Worm (Caenorhabditis elegans) whole organism, L4 larva: Measurements from ENCODE around the gene rmd-1.

ENCODE experiments used
- D1046.2 ChIP-seq: fragments of 200-800 bp; sonication (Bioruptor generic); IDR thresholded peaks from 2 replicates; pipeline ENCODE4 v1.3.6; 2022; ENCODE audit warnings: missing genetic modification characterization, missing compliant biosample characterization
- F26F4.8 ChIP-seq: fragments of 200-800 bp; sonication (Bioruptor generic); conservative IDR thresholded peaks from 2 replicates; pipeline ENCODE4 v1.3.6; 2022; ENCODE audit warnings: missing genetic modification characterization, missing compliant biosample characterization
- Y105C5A.15 ChIP-seq: fragments of 200-800 bp; sonication (Bioruptor generic); IDR thresholded peaks from 2 replicates; pipeline ENCODE4 v1.3.6; 2022; ENCODE audit warnings: missing genetic modification characterization, missing compliant biosample characterization
- Y75B8A.6 ChIP-seq: fragments of 200-800 bp; sonication (Bioruptor generic); IDR thresholded peaks from 2 replicates; pipeline ENCODE4 v1.3.6; 2022; ENCODE audit warnings: missing genetic modification reagents, missing genetic modification characterization, missing compliant biosample characterization
- aly-2 ChIP-seq: sonication (generic microtip); optimal IDR thresholded peaks from 2 replicates; lab custom pipeline; 2018; ENCODE audit warnings: missing biosample characterization, missing genetic modification characterization
- arid-1 ChIP-seq: fragments of 200-800 bp; sonication (Bioruptor generic); conservative IDR thresholded peaks from 2 replicates; pipeline ENCODE4 v1.3.6; 2022; ENCODE audit warnings: missing genetic modification reagents, missing genetic modification characterization, missing compliant biosample characterization
- ceh-32 ChIP-seq: sonication (generic microtip); optimal IDR thresholded peaks from 2 replicates; lab custom pipeline; 2016; ENCODE audit warnings: mild to moderate bottlenecking, missing genetic modification characterization, missing compliant biosample characterization; ENCODE audit not compliant: poor library complexity
- ceh-44 ChIP-seq: fragments of 200-800 bp; sonication (Bioruptor generic); IDR thresholded peaks from 2 replicates; pipeline ENCODE4 v1.3.6; 2022; ENCODE audit warnings: missing genetic modification reagents, missing genetic modification characterization, missing compliant biosample characterization
- cey-2 ChIP-seq: sonication (generic microtip); optimal IDR thresholded peaks from 3 replicates; lab custom pipeline; 2017; ENCODE audit warnings: missing genetic modification characterization, mild to moderate bottlenecking, missing compliant biosample characterization, antibody characterized with exemption, borderline replicate concordance; ENCODE audit not compliant: insufficient read depth
- daf-16 ChIP-seq, 3 experiments: sonication (generic microtip); optimal IDR thresholded peaks; 2 replicates each; lab custom pipeline; 2016 to 2017; ENCODE audit warnings: missing genetic modification characterization in 3 of 3, missing genetic modification reagents in 3 of 3, mild to moderate bottlenecking in 2 of 3, missing compliant biosample characterization in 2 of 3, missing biosample characterization in 1 of 3, moderate library complexity in 1 of 3
- dmd-6 ChIP-seq: fragments of 200-800 bp; sonication (Bioruptor generic); IDR thresholded peaks from 2 replicates; pipeline ENCODE4 v1.3.6; 2022; ENCODE audit warnings: missing genetic modification reagents, missing genetic modification characterization, missing compliant biosample characterization
- dpl-1 ChIP-seq: fragments of 150-350 bp; optimal IDR thresholded peaks from 2 replicates; lab custom pipeline; 2014; ENCODE audit warnings: missing biosample characterization, missing genetic modification reagents, missing genetic modification characterization
- duxl-1 ChIP-seq: sonication (generic microtip); optimal IDR thresholded peaks from 2 replicates; lab custom pipeline; 2016; ENCODE audit warnings: mild to moderate bottlenecking, missing genetic modification characterization, moderate library complexity, missing compliant biosample characterization; ENCODE audit not compliant: poor library complexity
- hif-1 ChIP-seq, 2 experiments: sonication (generic microtip); optimal IDR thresholded peaks; 2 replicates each; lab custom pipeline; 2016 to 2017; ENCODE audit warnings: missing compliant biosample characterization in 2 of 2, missing genetic modification characterization in 2 of 2, missing genetic modification reagents in 2 of 2, missing genotype in 2 of 2, mild to moderate bottlenecking in 1 of 2
- jun-1 ChIP-seq: fragments of 150-350 bp; optimal IDR thresholded peaks from 2 replicates; lab custom pipeline; 2014; ENCODE audit warnings: missing biosample characterization, missing genetic modification reagents, missing genetic modification characterization
- lin-29 ChIP-seq: fragments of 200-800 bp; sonication (Bioruptor generic); IDR thresholded peaks from 2 replicates; pipeline ENCODE4 v1.3.6; 2022; ENCODE audit warnings: missing genetic modification reagents, missing genetic modification characterization, missing compliant biosample characterization
- lin-38 ChIP-seq: fragments of 200-800 bp; sonication (Bioruptor generic); IDR thresholded peaks from 2 replicates; pipeline ENCODE4 v1.3.6; 2022; ENCODE audit warnings: missing genetic modification reagents, missing genetic modification characterization, missing compliant biosample characterization
- lir-3 ChIP-seq: sonication (generic microtip); optimal IDR thresholded peaks from 2 replicates; lab custom pipeline; 2016; ENCODE audit warnings: mild to moderate bottlenecking, missing genetic modification characterization, missing compliant biosample characterization
- mdl-1 ChIP-seq, 2 experiments: fragments of 150-350 bp in 1 of 2; sonication (generic microtip) in 1 of 2; optimal IDR thresholded peaks; 2 replicates each; lab custom pipeline; 2014 to 2017; ENCODE audit warnings: missing biosample characterization in 2 of 2, missing genetic modification characterization in 2 of 2
- mep-1 ChIP-seq: fragments of 150-350 bp; sonication (generic microtip); optimal IDR thresholded peaks from 3 replicates; lab custom pipeline; 2014; ENCODE audit warnings: missing biosample characterization, missing genetic modification characterization
- nhr-10 ChIP-seq: fragments of 150-350 bp; optimal IDR thresholded peaks from 2 replicates; lab custom pipeline; 2014; ENCODE audit warnings: missing biosample characterization, missing genetic modification characterization
- nhr-11 ChIP-seq: fragments of 150-350 bp; optimal IDR thresholded peaks from 2 replicates; lab custom pipeline; 2014; ENCODE audit warnings: missing biosample characterization, missing genetic modification characterization
- nhr-28 ChIP-seq: fragments of 150-350 bp; optimal IDR thresholded peaks from 2 replicates; lab custom pipeline; 2014; ENCODE audit warnings: missing biosample characterization, missing genetic modification characterization
- nhr-41 ChIP-seq: fragments of 200-800 bp; sonication (Bioruptor generic); IDR thresholded peaks from 2 replicates; pipeline ENCODE4 v1.3.6; 2022; ENCODE audit warnings: missing genetic modification reagents, missing genetic modification characterization, missing compliant biosample characterization
- nhr-48 ChIP-seq: sonication (generic microtip); optimal IDR thresholded peaks from 2 replicates; lab custom pipeline; 2016; ENCODE audit warnings: mild to moderate bottlenecking, missing genetic modification characterization, missing compliant biosample characterization
- nhr-76 ChIP-seq: fragments of 150-350 bp; optimal IDR thresholded peaks from 2 replicates; lab custom pipeline; 2014; ENCODE audit warnings: missing biosample characterization, missing genetic modification characterization
- pha-4 ChIP-seq, 2 experiments: fragments of 150-350 bp in 1 of 2; fragments of 200-800 bp in 1 of 2; sonication (Bioruptor generic) in 1 of 2; IDR thresholded peaks in 1 of 2; optimal IDR thresholded peaks in 1 of 2; 2 replicates each; pipeline versions ENCODE4 v1.3.6 to Lab custom; 2014 to 2022; ENCODE audit warnings: missing genetic modification characterization in 2 of 2, missing genetic modification reagents in 2 of 2, missing biosample characterization in 1 of 2, missing compliant biosample characterization in 1 of 2
- php-3 ChIP-seq: fragments of 200-800 bp; sonication (Bioruptor generic); IDR thresholded peaks from 2 replicates; pipeline ENCODE4 v1.3.6; 2022; ENCODE audit warnings: missing genetic modification reagents, missing genetic modification characterization, missing compliant biosample characterization
- rbr-2 ChIP-seq: sonication (generic microtip); optimal IDR thresholded peaks from 2 replicates; lab custom pipeline; 2016; ENCODE audit warnings: missing genotype, missing genetic modification characterization, missing compliant biosample characterization
- saeg-2 ChIP-seq: fragments of 200-800 bp; sonication (Bioruptor generic); IDR thresholded peaks from 2 replicates; pipeline ENCODE4 v1.3.6; 2022; ENCODE audit warnings: missing genetic modification reagents, missing genetic modification characterization, missing compliant biosample characterization
- spr-1 ChIP-seq: sonication (generic microtip); optimal IDR thresholded peaks from 2 replicates; lab custom pipeline; 2016; ENCODE audit warnings: mild to moderate bottlenecking, missing genetic modification characterization, missing compliant biosample characterization
- spr-3 ChIP-seq: fragments of 200-800 bp; sonication (Bioruptor generic); optimal IDR thresholded peaks from 2 replicates; lab custom pipeline; 2018; ENCODE audit warnings: mild to moderate bottlenecking, missing genetic modification characterization, missing compliant biosample characterization
- unc-130 ChIP-seq: sonication (generic microtip); optimal IDR thresholded peaks from 2 replicates; lab custom pipeline; 2016; ENCODE audit warnings: missing genetic modification reagents, missing genetic modification characterization, missing compliant biosample characterization
- unc-39 ChIP-seq: sonication (generic microtip); optimal IDR thresholded peaks from 2 replicates; lab custom pipeline; 2017; ENCODE audit warnings: missing biosample characterization, missing genetic modification characterization
- unc-62 ChIP-seq, 3 experiments: fragments of 150-350 bp in 1 of 3; sonication (generic microtip); optimal IDR thresholded peaks in 2 of 3; peaks in 1 of 3; 1 replicate in 1 of 3; 2 replicates in 2 of 3; lab custom pipeline; 2014 to 2017; ENCODE audit warnings: missing biosample characterization in 3 of 3, missing genetic modification characterization in 3 of 3, missing genetic modification reagents in 3 of 3, missing genotype in 1 of 3
- vab-7 ChIP-seq: fragments of 200-800 bp; sonication (Bioruptor generic); IDR thresholded peaks from 2 replicates; pipeline ENCODE4 v1.3.6; 2022; ENCODE audit warnings: missing genetic modification reagents, missing genetic modification characterization, missing compliant biosample characterization
- zag-1 ChIP-seq: fragments of 150-350 bp; optimal IDR thresholded peaks from 2 replicates; lab custom pipeline; 2014; ENCODE audit warnings: missing biosample characterization, missing genetic modification characterization
- zip-11 ChIP-seq: fragments of 200-800 bp; sonication (Bioruptor generic); IDR thresholded peaks from 2 replicates; pipeline ENCODE4 v1.3.6; 2022; ENCODE audit warnings: missing genetic modification characterization, missing compliant biosample characterization
- zip-2 ChIP-seq: fragments of 150-350 bp; optimal IDR thresholded peaks from 2 replicates; lab custom pipeline; 2014; ENCODE audit warnings: missing biosample characterization, missing genetic modification characterization

rmd-1 gene

ce11 chrIII:9789083-9789482 lies 30.2 kb downstream of the rmd-1 start:
- TF ChIP-seq nhr-48 (tag; lab: Kevin White, UChicago): no peak
- no peak for TF ChIP-seq ceh-32 (tag; lab: Kevin White, UChicago)
- no peak for TF ChIP-seq spr-3 (GFP tag; lab: Kevin White, UChicago)
- no peak for TF ChIP-seq mep-1 (tag; lab: Kevin White, UChicago)
- TF ChIP-seq unc-39 (tag; lab: Kevin White, UChicago): no peak
- TF ChIP-seq lir-3 (tag; lab: Kevin White, UChicago): no peak
- no peak for TF ChIP-seq daf-16 (GFP tag; optimal IDR thresholded peaks at IDR 0.05; lab: Kevin White, UChicago)
- TF ChIP-seq daf-16 (tag; optimal IDR thresholded peaks at IDR 0.05; lab: Kevin White, UChicago): no peak
- no peak for TF ChIP-seq php-3 (GFP tag; lab: Robert Waterston, UW)
- TF ChIP-seq rbr-2 (tag; lab: Kevin White, UChicago): no peak
- no peak for TF ChIP-seq cey-2 (tag; lab: Kevin White, UChicago)
- TF ChIP-seq unc-62 (GFP tag; optimal IDR thresholded peaks at IDR 0.05 in 1 of 2; lab: Kevin White, UChicago): no peak
- no peak for TF ChIP-seq unc-62 (tag; optimal IDR thresholded peaks at IDR 0.05; lab: Kevin White, UChicago)
- no peak for TF ChIP-seq zip-11 (GFP tag; lab: Robert Waterston, UW)
- no peak for TF ChIP-seq lin-38 (GFP tag; lab: Robert Waterston, UW)
- TF ChIP-seq zag-1 (tag; lab: Kevin White, UChicago): no peak
- TF ChIP-seq, all 104 proteins: peak for 0

- TF ChIP-seq duxl-1 (tag; lab: Kevin White, UChicago) (no peak), D1046.2 (GFP tag; lab: Robert Waterston, UW) (no peak), unc-62 (GFP tag; optimal IDR thresholded peaks at IDR 0.05 in 1 of 2; lab: Kevin White, UChicago) (no peak), unc-62 (tag; optimal IDR thresholded peaks at IDR 0.05; lab: Kevin White, UChicago) (no peak), ceh-44 (GFP tag; lab: Robert Waterston, UW) (no peak), hif-1 (tag; optimal IDR thresholded peaks at IDR 0.05; lab: Kevin White, UChicago) (no peak), unc-39 (tag; lab: Kevin White, UChicago) (no peak), zip-11 (GFP tag; lab: Robert Waterston, UW) (no peak), saeg-2 (GFP tag; lab: Robert Waterston, UW) (no peak), nhr-76 (no peak), pha-4 (GFP tag; IDR thresholded peaks at IDR 0.05; lab: Robert Waterston, UW) (no peak), pha-4 (tag; optimal IDR thresholded peaks at IDR 0.05; lab: Kevin White, UChicago) (no peak), unc-130 (GFP tag; lab: Kevin White, UChicago) (no peak), Y75B8A.6 (GFP tag; lab: Robert Waterston, UW) (no peak), F26F4.8 (GFP tag; lab: Robert Waterston, UW) (no peak), nhr-28 (tag; lab: Kevin White, UChicago) (no peak), dmd-6 (GFP tag; lab: Robert Waterston, UW) (no peak), nhr-10 (tag; lab: Kevin White, UChicago) (no peak), lin-29 (GFP tag; lab: Robert Waterston, UW) (no peak)
Observed at ce11 chrIII:9789607-9790073, 30.7 kb downstream of the rmd-1 start, which contains the start of gene R10E11.5. Gene R10E11.5, minus strand, starts transcription at chrIII:9789657.

- TF ChIP-seq jun-1 (tag; lab: Kevin White, UChicago) (no peak), nhr-11 (tag; lab: Kevin White, UChicago) (no peak), dpl-1 (GFP tag; lab: Kevin White, UChicago) (peak; percentile 79), daf-16 (GFP tag; optimal IDR thresholded peaks at IDR 0.05; lab: Kevin White, UChicago) (no peak), daf-16 (tag; optimal IDR thresholded peaks at IDR 0.05; lab: Kevin White, UChicago) (peak; percentile 23), saeg-2 (GFP tag; lab: Robert Waterston, UW) (no peak), unc-62 (GFP tag; optimal IDR thresholded peaks at IDR 0.05 in 1 of 2; lab: Kevin White, UChicago) (peak in 1 of 2 experiments; percentile 11), unc-62 (tag; optimal IDR thresholded peaks at IDR 0.05; lab: Kevin White, UChicago) (no peak), aly-2 (tag; lab: Kevin White, UChicago) (no peak), Y105C5A.15 (GFP tag; lab: Robert Waterston, UW) (no peak), arid-1 (GFP tag; lab: Robert Waterston, UW) (no peak), mdl-1 (tag; optimal IDR thresholded peaks at IDR 0.05; lab: Kevin White, UChicago) (no peak), unc-130 (GFP tag; lab: Kevin White, UChicago) (peak; percentile 62), ceh-32 (tag; lab: Kevin White, UChicago) (no peak), nhr-41 (GFP tag; lab: Robert Waterston, UW) (no peak), vab-7 (GFP tag; lab: Robert Waterston, UW) (no peak), zip-2 (tag; lab: Kevin White, UChicago) (no peak), spr-1 (no peak), nhr-28 (tag; lab: Kevin White, UChicago) (peak; percentile 70)
Observed at ce11 chrIII:9793592-9794417, 34.9 kb downstream of the rmd-1 start, which contains the start of the genes R10E11.9 and mcm-6. Gene R10E11.9, minus strand, starts transcription at chrIII:9793642. Gene mcm-6, plus strand, starts transcription at chrIII:9794367.
